Worm (Caenorhabditis elegans): ENCODE data around the gene pfn-2.

The pfn-2 gene

ce11 chrX:5387629-5388028 is 33.8 kb upstream of the pfn-2 start:
- TF ChIP-seq ceh-100 (GFP tag; IDR thresholded peaks at IDR 0.05): no peak
- TF ChIP-seq ZK185.1 (tag; optimal IDR thresholded peaks at IDR 0.05; ENCODE audit: poor library complexity, severe bottlenecking): no peak
- TF ChIP-seq xnd-1 (tag; optimal IDR thresholded peaks at IDR 0.05): no peak
- no peak for TF ChIP-seq rcor-1 (GFP tag; IDR thresholded peaks at IDR 0.05)
- no peak for TF ChIP-seq D2030.7 (GFP tag; IDR thresholded peaks at IDR 0.05)
- TF ChIP-seq madf-10 (tag; optimal IDR thresholded peaks at IDR 0.05): no peak
- no peak for TF ChIP-seq dpff-1 (tag; optimal IDR thresholded peaks at IDR 0.05)
- TF ChIP-seq aptf-2 (GFP tag; conservative IDR thresholded peaks at IDR 0.05): no peak
- no peak for TF ChIP-seq bed-1 (GFP tag; IDR thresholded peaks at IDR 0.05)
- TF ChIP-seq K12H6.12 (tag; optimal IDR thresholded peaks at IDR 0.05): no peak
- no peak for TF ChIP-seq ceh-27 (GFP tag; optimal IDR thresholded peaks at IDR 0.05)
- TF ChIP-seq ceh-91 (GFP tag; IDR thresholded peaks at IDR 0.05): no peak
- no peak for TF ChIP-seq zim-3 (tag; optimal IDR thresholded peaks at IDR 0.05)
- TF ChIP-seq ceh-40 (GFP tag; IDR thresholded peaks at IDR 0.05): no peak
- TF ChIP-seq attf-6 (GFP tag; IDR thresholded peaks at IDR 0.05): no peak
- no peak for TF ChIP-seq him-1 (tag; optimal IDR thresholded peaks at IDR 0.05)
- TF ChIP-seq F49E8.2 (tag; optimal IDR thresholded peaks at IDR 0.05; ENCODE audit: insufficient read depth): no peak
- no peak for TF ChIP-seq lin-40 (tag; optimal IDR thresholded peaks at IDR 0.05)
- no peak for TF ChIP-seq mel-28 (tag; optimal IDR thresholded peaks at IDR 0.05; ENCODE audit: borderline replicate concordance)
- no peak for TF ChIP-seq mcd-1 (GFP tag; IDR thresholded peaks at IDR 0.05)

ce11 chrX:5386558-5386957 is 32.7 kb upstream of the pfn-2 start, which contains the start of gene kcnl-3:
TSS of gene kcnl-3 (plus strand) at chrX:5386858.
- no peak for TF ChIP-seq tlf-1 (GFP tag; optimal IDR thresholded peaks at IDR 0.05)
- no peak for TF ChIP-seq K12H6.12 (tag; optimal IDR thresholded peaks at IDR 0.05)
- TF ChIP-seq dpl-1 (GFP tag; optimal IDR thresholded peaks at IDR 0.05): no peak
- no peak for TF ChIP-seq hsf-1 (GFP tag; IDR thresholded peaks at IDR 0.05)
- no peak for TF ChIP-seq dox-1 (GFP tag; IDR thresholded peaks at IDR 0.05)
- no peak for TF ChIP-seq ceh-79 (tag; optimal IDR thresholded peaks at IDR 0.05)
- TF ChIP-seq F22D6.2 (tag; optimal IDR thresholded peaks at IDR 0.05): no peak
- no peak for TF ChIP-seq C06A6.2 (GFP tag; conservative IDR thresholded peaks at IDR 0.05)
- TF ChIP-seq madf-10 (tag; optimal IDR thresholded peaks at IDR 0.05): no peak
- no peak for TF ChIP-seq hrde-1 (tag; optimal IDR thresholded peaks at IDR 0.05; ENCODE audit: borderline replicate concordance)
- TF ChIP-seq nhr-27 (tag; optimal IDR thresholded peaks at IDR 0.05): no peak
- no peak for TF ChIP-seq Y53F4B.3 (GFP tag; IDR thresholded peaks at IDR 0.05)
- no peak for TF ChIP-seq gei-17 (GFP tag; optimal IDR thresholded peaks at IDR 0.05)
- TF ChIP-seq snpc-1.3 (tag; optimal IDR thresholded peaks at IDR 0.05; ENCODE audit: insufficient read depth): no peak

ce11 chrX:5382778-5383177 is 28.9 kb upstream of the pfn-2 start:
- TF ChIP-seq mcd-1 (GFP tag; IDR thresholded peaks at IDR 0.05) (no peak), K11D2.4 (GFP tag; IDR thresholded peaks at IDR 0.05) (no peak), madf-8 (GFP tag; conservative IDR thresholded peaks at IDR 0.05) (no peak), rpc-1 (optimal IDR thresholded peaks at IDR 0.05) (no peak), rpc-1 (tag; optimal IDR thresholded peaks at IDR 0.05) (no peak), ceh-79 (tag; optimal IDR thresholded peaks at IDR 0.05) (no peak), T07F8.4 (tag; optimal IDR thresholded peaks at IDR 0.05) (no peak), mel-28 (tag; optimal IDR thresholded peaks at IDR 0.05; ENCODE audit: borderline replicate concordance) (no peak), fkh-3 (tag; optimal IDR thresholded peaks at IDR 0.05) (no peak), nfya-2 (GFP tag; IDR thresholded peaks at IDR 0.05) (no peak)

All from whole organism, young adult.